ENCODE assay signal across 3 fruit fly cellular contexts in the genomic region with DNA sequence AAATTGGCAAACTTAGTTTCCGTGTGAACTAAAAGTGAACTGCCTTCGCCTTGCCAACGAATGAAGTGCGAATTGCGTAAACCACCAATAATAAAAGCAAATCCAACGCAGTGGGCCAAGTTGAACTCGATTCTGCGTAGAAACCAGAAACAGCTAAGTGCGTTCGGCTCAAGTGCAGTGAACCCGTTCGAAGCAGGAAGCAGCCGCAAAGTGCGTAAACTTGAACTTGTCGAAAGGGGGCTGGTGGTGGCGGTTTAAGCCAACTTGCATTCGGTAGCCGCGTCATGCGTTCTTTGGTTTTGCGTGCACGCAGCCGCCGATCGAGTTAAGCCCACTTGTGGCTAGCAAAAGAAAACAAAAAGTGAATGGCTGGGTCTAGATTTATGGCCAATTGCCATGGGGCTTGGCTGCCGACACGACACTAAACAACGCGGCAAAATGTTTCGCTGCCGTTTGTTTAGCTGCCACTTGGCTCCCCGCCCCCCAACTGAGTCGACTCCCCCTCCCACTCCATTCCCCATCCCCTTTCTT.
TF ChIP-seq lines count a peak whose summit lies in the region.

No protein-coding gene starts in this region.

- TF ChIP-seq CTCF in whole organism, embryonic (GFP tag; optimal IDR thresholded peaks at IDR 0.05; lab: Kevin White, UChicago), result no peak

TF ChIP-seq in whole organism, embryonic, 481 proteins besides CTCF, POLR2A, EP300 and RAD21:
- TF ChIP-seq crol (GFP tag; IDR thresholded peaks at IDR 0.05; lab: Robert Waterston, UW), result 0 out of 2 replicates have a peak, but pooled peaks have one; percentile 23
- TF ChIP-seq CG34376 (GFP tag; optimal IDR thresholded peaks at IDR 0.05; lab: Kevin White, UChicago), result no peak
- peak; percentile 35; the same call in 1 of the 3 replicates for TF ChIP-seq CG6175 (GFP tag; IDR thresholded peaks at IDR 0.05; lab: Robert Waterston, UW)
- TF ChIP-seq CG11247 (GFP tag; IDR thresholded peaks at IDR 0.05; lab: Robert Waterston, UW), result 0 out of 2 replicates have a peak, but pooled peaks have one; percentile 16
- no peak for TF ChIP-seq btn (GFP tag; optimal IDR thresholded peaks at IDR 0.05; lab: Kevin White, UChicago)
- 0 out of 3 replicates have a peak, but pooled peaks have one; percentile 6 for TF ChIP-seq CG11456 (GFP tag; IDR thresholded peaks at IDR 0.05; lab: Robert Waterston, UW)

TF ChIP-seq in whole organism, prepupa, 60 proteins besides CTCF, POLR2A, EP300 and RAD21:
- no peak for TF ChIP-seq eg (GFP tag; IDR thresholded peaks at IDR 0.05; lab: Robert Waterston, UW)
- TF ChIP-seq ss (GFP tag; optimal IDR thresholded peaks at IDR 0.05; lab: Kevin White, UChicago), result peak in 1 of 2 experiments; percentile 98
- no peak for TF ChIP-seq CG31627 (GFP tag; optimal IDR thresholded peaks at IDR 0.05; lab: Kevin White, UChicago)
- TF ChIP-seq dsx (GFP tag; optimal IDR thresholded peaks at IDR 0.05; lab: Kevin White, UChicago; ENCODE audit: poor library complexity, severe bottlenecking), result peak; percentile 11
- TF ChIP-seq CG15336 (GFP tag; IDR thresholded peaks at IDR 0.05; lab: Robert Waterston, UW), result no peak
- no peak for TF ChIP-seq net (GFP tag; optimal IDR thresholded peaks at IDR 0.05; lab: Kevin White, UChicago)
- TF ChIP-seq lz (GFP tag; optimal IDR thresholded peaks at IDR 0.05; lab: Kevin White, UChicago), result no peak
- TF ChIP-seq Ets96B (tag; optimal IDR thresholded peaks at IDR 0.05; lab: Kevin White, UChicago), result no peak

TF ChIP-seq in whole organism, pupa, 21 proteins besides CTCF, POLR2A, EP300 and RAD21:
- TF ChIP-seq CG8159 (tag; optimal IDR thresholded peaks at IDR 0.05; lab: Kevin White, UChicago), result no peak
- TF ChIP-seq Snoo (tag; optimal IDR thresholded peaks at IDR 0.05; lab: Kevin White, UChicago), result no peak
- 0 out of 3 replicates have a peak, but pooled peaks have one; percentile 20 for TF ChIP-seq fd96Ca (GFP tag; IDR thresholded peaks at IDR 0.05; lab: Robert Waterston, UW)
- TF ChIP-seq CG13204 (GFP tag; optimal IDR thresholded peaks at IDR 0.05; lab: Kevin White, UChicago), result peak; percentile 17
- TF ChIP-seq EcR (GFP tag; optimal IDR thresholded peaks at IDR 0.05; lab: Kevin White, UChicago), result peak; percentile 95
- TF ChIP-seq gl (tag; optimal IDR thresholded peaks at IDR 0.05; lab: Kevin White, UChicago), result no peak
- no peak for TF ChIP-seq CG8301 (tag; optimal IDR thresholded peaks at IDR 0.05; lab: Kevin White, UChicago)
- TF ChIP-seq Pif1A (GFP tag; optimal IDR thresholded peaks at IDR 0.05; lab: Kevin White, UChicago), result no peak
- TF ChIP-seq CG4496 (GFP tag; IDR thresholded peaks at IDR 0.05; lab: Robert Waterston, UW), result 0 out of 3 replicates have a peak, but pooled peaks have one; percentile 40
- TF ChIP-seq CG9948 (tag; optimal IDR thresholded peaks at IDR 0.05; lab: Kevin White, UChicago), result no peak
- TF ChIP-seq CG12605 (GFP tag; IDR thresholded peaks at IDR 0.05; lab: Robert Waterston, UW), result no peak
- no peak for TF ChIP-seq CG14655 (GFP tag; optimal IDR thresholded peaks at IDR 0.05; lab: Kevin White, UChicago)
